Worm (Caenorhabditis elegans) whole organism, young adult: ENCODE data around the gene Y116F11A.6.

ENCODE experiments used
- C06A6.2 ChIP-seq: fragments of 200-800 bp; sonication (Bioruptor generic); conservative IDR thresholded peaks from 2 replicates; pipeline ENCODE4 v1.3.6; 2022; ENCODE audit warnings: missing genetic modification characterization, missing compliant biosample characterization
- F23B12.7 ChIP-seq: sonication (generic microtip); optimal IDR thresholded peaks from 2 replicates; lab custom pipeline; 2017; ENCODE audit warnings: missing genetic modification characterization, mild to moderate bottlenecking, missing compliant biosample characterization, antibody characterized with exemption, moderate library complexity; ENCODE audit not compliant: insufficient read depth
- ama-1 ChIP-seq, 3 experiments: fragments of 150-350 bp in 1 of 3; sonication (generic microtip) in 2 of 3; optimal IDR thresholded peaks; 2 replicates each; lab custom pipeline; 2014 to 2018; ENCODE audit warnings: missing biosample characterization in 2 of 3, missing genetic modification characterization in 2 of 3, missing genetic modification reagents in 2 of 3
- lin-35 ChIP-seq, 3 experiments: fragments of 150-350 bp in 2 of 3; sonication (generic microtip) in 1 of 3; optimal IDR thresholded peaks; 2 replicates each; lab custom pipeline; 2014 to 2018; ENCODE audit warnings: missing biosample characterization in 3 of 3, missing genetic modification characterization in 3 of 3, missing genetic modification reagents in 3 of 3
- sptf-2 ChIP-seq: fragments of 200-800 bp; sonication (Bioruptor generic); optimal IDR thresholded peaks from 2 replicates; lab custom pipeline; 2018; ENCODE audit warnings: mild to moderate bottlenecking, missing genetic modification characterization, missing compliant biosample characterization
- ztf-18 ChIP-seq: sonication (generic microtip); optimal IDR thresholded peaks from 2 replicates; lab custom pipeline; 2016; ENCODE audit warnings: missing genotype, mild to moderate bottlenecking, missing genetic modification characterization, missing compliant biosample characterization

- TF ChIP-seq C06A6.2 (GFP tag; lab: Robert Waterston, UW): no peak
- no peak for TF ChIP-seq sptf-2 (GFP tag; lab: Kevin White, UChicago)
- TF ChIP-seq F23B12.7 (tag; lab: Kevin White, UChicago): no peak
- TF ChIP-seq lin-35 (GFP tag; optimal IDR thresholded peaks at IDR 0.05; lab: Kevin White, UChicago): no peak
- no peak for TF ChIP-seq ztf-18 (tag; lab: Kevin White, UChicago)
- no peak for TF ChIP-seq ama-1 (optimal IDR thresholded peaks at IDR 0.05; lab: Kevin White, UChicago)
- no peak for TF ChIP-seq ama-1 (GFP tag; optimal IDR thresholded peaks at IDR 0.05; lab: Kevin White, UChicago)
These were observed 27.4 kb upstream of the Y116F11A.6 start for ce11 chrV:19691954-19692353.
